Fruit fly (Drosophila melanogaster): ENCODE data around the gene fax.

DNA sequence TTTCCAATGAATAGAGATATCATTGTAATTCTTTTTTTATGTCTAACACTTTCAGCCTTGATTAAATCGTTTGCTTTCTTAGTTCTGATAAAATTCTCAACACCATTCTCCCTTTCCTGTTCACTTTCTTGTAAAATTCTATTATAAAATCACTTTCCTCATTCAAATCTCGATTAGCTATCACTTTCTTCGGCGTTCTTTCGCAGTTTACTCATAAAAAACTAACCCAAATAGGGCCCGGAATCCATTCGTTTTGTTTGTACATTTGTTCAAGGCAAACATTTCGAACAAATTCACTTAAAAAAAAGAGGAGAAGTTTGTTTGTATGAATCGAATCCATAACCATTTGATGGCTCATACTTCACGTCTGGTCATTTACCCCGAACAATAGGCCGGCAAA lies 21.9 kb upstream of the fax start:
- TF ChIP-seq CG8281 (tag; optimal IDR thresholded peaks at IDR 0.05) (no peak), pita (GFP tag; optimal IDR thresholded peaks at IDR 0.05) (no peak), sim (GFP tag; IDR thresholded peaks at IDR 0.05) (no peak), insv (GFP tag; optimal IDR thresholded peaks at IDR 0.05) (no peak), CG13424 (tag; optimal IDR thresholded peaks at IDR 0.05) (no peak), dati (GFP tag; IDR thresholded peaks at IDR 0.05) (no peak)

Measured in whole organism, embryonic.